Fruit fly (Drosophila melanogaster) whole organism, embryonic: ENCODE data around the gene CG14082.
A peak's percentile ranks its signal among the peaks of the same experiment; 100 is the strongest.

Source experiments
- Awh ChIP-seq: fragments of 200-800 bp; sonication (Bioruptor generic); IDR thresholded peaks from 2 replicates; pipeline ENCODE4, ENCODE4 v1.3.6; 2022; ENCODE audit warnings: missing biosample characterization, missing genetic modification characterization
- B-H2 ChIP-seq: fragments of 200-800 bp; sonication (Bioruptor generic); optimal IDR thresholded peaks from 2 replicates; lab custom pipeline; 2018; ENCODE audit warnings: missing biosample characterization, mild to moderate bottlenecking, missing genetic modification characterization
- BtbVII ChIP-seq: fragments of 200-800 bp; sonication (Bioruptor generic); optimal IDR thresholded peaks from 3 replicates; lab custom pipeline; 2017; ENCODE audit warnings: missing biosample characterization, mild to moderate bottlenecking, missing genetic modification characterization
- CG10274 ChIP-seq: fragments of 200-800 bp; sonication (Bioruptor generic); optimal IDR thresholded peaks from 3 replicates; lab custom pipeline; 2017; ENCODE audit warnings: missing biosample characterization, mild to moderate bottlenecking, missing genetic modification characterization
- CG10543 ChIP-seq: fragments of 200-800 bp; sonication (Bioruptor generic); optimal IDR thresholded peaks from 3 replicates; lab custom pipeline; 2017; ENCODE audit warnings: missing biosample characterization, mild to moderate bottlenecking, missing genetic modification characterization, moderate library complexity
- CG10959 ChIP-seq: fragments of 200-800 bp; sonication (Bioruptor generic); IDR thresholded peaks from 2 replicates; pipeline ENCODE4 v1.3.6; 2022; ENCODE audit warnings: missing biosample characterization, missing genetic modification characterization
- CG10979 ChIP-seq: fragments of 200-800 bp; sonication (Bioruptor generic); optimal IDR thresholded peaks from 2 replicates; lab custom pipeline; 2018; ENCODE audit warnings: missing biosample characterization, mild to moderate bottlenecking, missing genetic modification characterization, moderate library complexity
- CG12071 ChIP-seq: fragments of 200-800 bp; sonication (Bioruptor generic); optimal IDR thresholded peaks from 3 replicates; lab custom pipeline; 2018; ENCODE audit warnings: missing biosample characterization, mild to moderate bottlenecking, missing genetic modification characterization
- CG12219 ChIP-seq: fragments of 200-800 bp; sonication (Bioruptor generic); optimal IDR thresholded peaks from 3 replicates; lab custom pipeline; 2018; ENCODE audit warnings: missing biosample characterization, mild to moderate bottlenecking, missing genetic modification characterization
- CG12769 ChIP-seq: fragments of 200-800 bp; sonication (Bioruptor generic); optimal IDR thresholded peaks from 2 replicates; lab custom pipeline; 2019; ENCODE audit warnings: missing biosample characterization, mild to moderate bottlenecking, missing genetic modification characterization, moderate library complexity
- CG13296 ChIP-seq: fragments of 200-800 bp; sonication (Bioruptor generic); optimal IDR thresholded peaks from 3 replicates; lab custom pipeline; 2018; ENCODE audit warnings: missing biosample characterization, mild to moderate bottlenecking, missing genetic modification characterization
- CG13894 ChIP-seq: fragments of 200-800 bp; sonication (Bioruptor generic); optimal IDR thresholded peaks from 3 replicates; lab custom pipeline; 2018; ENCODE audit warnings: missing biosample characterization, mild to moderate bottlenecking, missing genetic modification characterization, moderate library complexity
- CG17186 ChIP-seq: fragments of 200-800 bp; sonication (Bioruptor generic); optimal IDR thresholded peaks from 3 replicates; lab custom pipeline; 2017; ENCODE audit warnings: missing biosample characterization, missing genetic modification reagents, missing genetic modification characterization
- CG2678 ChIP-seq: fragments of 200-800 bp; sonication (Bioruptor generic); optimal IDR thresholded peaks from 3 replicates; lab custom pipeline; 2019; ENCODE audit warnings: missing biosample characterization, mild to moderate bottlenecking, missing genetic modification characterization, moderate library complexity
- CG3281 ChIP-seq: fragments of 200-800 bp; sonication (Bioruptor generic); optimal IDR thresholded peaks from 3 replicates; lab custom pipeline; 2017; ENCODE audit warnings: missing biosample characterization, mild to moderate bottlenecking, missing genetic modification characterization
- CG34422 ChIP-seq: fragments of 200-800 bp; sonication (Bioruptor generic); IDR thresholded peaks from 3 replicates; pipeline ENCODE4 v1.3.6; 2022; ENCODE audit warnings: missing biosample characterization, missing genetic modification characterization
- CG5245 ChIP-seq: fragments of 200-800 bp; sonication (Bioruptor generic); optimal IDR thresholded peaks from 3 replicates; lab custom pipeline; 2016; ENCODE audit warnings: missing biosample characterization, missing genetic modification characterization
- CG6765 ChIP-seq: fragments of 200-800 bp; sonication (Bioruptor generic); optimal IDR thresholded peaks from 3 replicates; lab custom pipeline; 2017; ENCODE audit warnings: missing biosample characterization, mild to moderate bottlenecking, missing genetic modification characterization
- CG6854 ChIP-seq: fragments of 200-800 bp; sonication (Bioruptor generic); optimal IDR thresholded peaks from 3 replicates; lab custom pipeline; 2017; ENCODE audit warnings: missing biosample characterization, mild to moderate bottlenecking, missing genetic modification characterization
- CG8290 ChIP-seq, 3 experiments: fragments of 200-800 bp; sonication (Bioruptor generic); optimal IDR thresholded peaks; 2 replicates each; lab custom pipeline; 2016 to 2019; ENCODE audit warnings: missing biosample characterization in 3 of 3, missing genetic modification characterization in 3 of 3, mild to moderate bottlenecking in 2 of 3, moderate library complexity in 1 of 3
- CrebB ChIP-seq: fragments of 200-800 bp; sonication (Bioruptor generic); optimal IDR thresholded peaks from 3 replicates; lab custom pipeline; 2018; ENCODE audit warnings: missing biosample characterization, mild to moderate bottlenecking, missing genetic modification characterization
- Dbx ChIP-seq: fragments of 200-800 bp; sonication (Bioruptor generic); IDR thresholded peaks from 3 replicates; pipeline ENCODE4 v1.3.6; 2022; ENCODE audit warnings: missing biosample characterization, missing genetic modification characterization
- Deaf1 ChIP-seq: fragments of 200-800 bp; optimal IDR thresholded peaks from 3 replicates; lab custom pipeline; 2019; ENCODE audit warnings: missing biosample characterization, mild to moderate bottlenecking, missing genetic modification characterization, moderate library complexity
- Fer1 ChIP-seq: fragments of 200-800 bp; sonication (Bioruptor generic); optimal IDR thresholded peaks from 2 replicates; lab custom pipeline; 2017; ENCODE audit warnings: missing biosample characterization, mild to moderate bottlenecking, missing genetic modification characterization
- HHEX ChIP-seq: fragments of 200-800 bp; sonication (Bioruptor generic); optimal IDR thresholded peaks from 3 replicates; lab custom pipeline; 2017; ENCODE audit warnings: missing biosample characterization, mild to moderate bottlenecking, missing genetic modification characterization, missing genetic modification reagents
- HmgZ ChIP-seq: fragments of 200-800 bp; sonication (Bioruptor generic); optimal IDR thresholded peaks from 2 replicates; lab custom pipeline; 2018; ENCODE audit warnings: missing biosample characterization, mild to moderate bottlenecking, missing genetic modification characterization
- MTF-1 ChIP-seq: fragments of 200-800 bp; sonication (Bioruptor generic); optimal IDR thresholded peaks from 2 replicates; lab custom pipeline; 2018; ENCODE audit warnings: missing biosample characterization, mild to moderate bottlenecking, missing genetic modification characterization, borderline replicate concordance
- Meics ChIP-seq: fragments of 200-800 bp; sonication (Bioruptor generic); optimal IDR thresholded peaks from 2 replicates; lab custom pipeline; 2017; ENCODE audit warnings: missing biosample characterization, mild to moderate bottlenecking, missing genetic modification characterization
- NC2β ChIP-seq: fragments of 200-800 bp; sonication (Bioruptor generic); optimal IDR thresholded peaks from 2 replicates; lab custom pipeline; 2016; ENCODE audit warnings: missing biosample characterization, missing genetic modification characterization
- PHDP ChIP-seq: fragments of 200-800 bp; sonication (Bioruptor generic); optimal IDR thresholded peaks from 3 replicates; lab custom pipeline; 2018; ENCODE audit warnings: missing biosample characterization, mild to moderate bottlenecking, missing genetic modification characterization, moderate library complexity
- Rfx ChIP-seq: fragments of 200-800 bp; sonication (Bioruptor generic); IDR thresholded peaks from 2 replicates; pipeline ENCODE4 v1.3.6; 2022; ENCODE audit warnings: missing biosample characterization, missing genetic modification characterization
- Scr ChIP-seq: fragments of 200-800 bp; sonication (Bioruptor generic); IDR thresholded peaks from 2 replicates; pipeline ENCODE4 v1.3.6; 2022; ENCODE audit warnings: missing biosample characterization, missing genetic modification characterization; ENCODE audit not compliant: partially characterized antibody
- Taf1 ChIP-seq: fragments of 200-800 bp; sonication (Bioruptor generic); IDR thresholded peaks from 2 replicates; pipeline ENCODE4 v1.3.6; 2022; ENCODE audit warnings: missing biosample characterization, missing genetic modification characterization
- bbx ChIP-seq: fragments of 200-800 bp; sonication (Bioruptor generic); IDR thresholded peaks from 2 replicates; pipeline ENCODE4 v1.3.6; 2022; ENCODE audit warnings: missing biosample characterization, missing genetic modification characterization; ENCODE audit not compliant: partially characterized antibody
- bsh ChIP-seq, 2 experiments: fragments of 200-800 bp; sonication (Bioruptor generic); optimal IDR thresholded peaks; 2 replicates each; lab custom pipeline; 2017 to 2018; ENCODE audit warnings: mild to moderate bottlenecking in 2 of 2, missing biosample characterization in 2 of 2, missing genetic modification characterization in 2 of 2, moderate library complexity in 1 of 2
- caup ChIP-seq: fragments of 200-800 bp; sonication (Bioruptor generic); optimal IDR thresholded peaks from 3 replicates; lab custom pipeline; 2017; ENCODE audit warnings: missing biosample characterization, mild to moderate bottlenecking, missing genetic modification characterization, moderate library complexity; ENCODE audit not compliant: severe bottlenecking
- ci ChIP-seq: fragments of 200-800 bp; sonication (Bioruptor generic); IDR thresholded peaks from 3 replicates; pipeline ENCODE4 v1.3.6; 2022; ENCODE audit warnings: missing biosample characterization, missing genetic modification characterization
- crol ChIP-seq: fragments of 200-800 bp; sonication (Bioruptor generic); IDR thresholded peaks from 2 replicates; pipeline ENCODE4 v1.3.6; 2022; ENCODE audit warnings: missing biosample characterization, missing genetic modification characterization
- dysf ChIP-seq: fragments of 200-800 bp; sonication (Bioruptor generic); IDR thresholded peaks from 3 replicates; pipeline ENCODE4 v1.3.6; 2022; ENCODE audit warnings: missing biosample characterization, missing genetic modification characterization
- gro ChIP-seq: fragments of 200-800 bp; sonication (Bioruptor generic); optimal IDR thresholded peaks from 2 replicates; lab custom pipeline; 2016; ENCODE audit warnings: missing biosample characterization, missing genetic modification characterization
- kni ChIP-seq: fragments of 200-800 bp; sonication (Bioruptor generic); optimal IDR thresholded peaks from 3 replicates; lab custom pipeline; 2017; ENCODE audit warnings: mild to moderate bottlenecking, missing biosample characterization, missing genetic modification reagents, missing genetic modification characterization
- mirr ChIP-seq: fragments of 200-800 bp; sonication (Bioruptor generic); optimal IDR thresholded peaks from 3 replicates; lab custom pipeline; 2018; ENCODE audit warnings: missing biosample characterization, mild to moderate bottlenecking, missing genetic modification characterization
- nom ChIP-seq: fragments of 200-800 bp; sonication (Bioruptor generic); optimal IDR thresholded peaks from 2 replicates; lab custom pipeline; 2017; ENCODE audit warnings: missing biosample characterization, missing genetic modification characterization, mild to moderate bottlenecking, moderate library complexity, missing genetic modification reagents
- scrt ChIP-seq: fragments of 200-800 bp; sonication (Bioruptor generic); optimal IDR thresholded peaks from 2 replicates; lab custom pipeline; 2018; ENCODE audit warnings: missing biosample characterization, mild to moderate bottlenecking, missing genetic modification characterization, moderate library complexity
- slp2 ChIP-seq: fragments of 200-800 bp; sonication (Bioruptor generic); optimal IDR thresholded peaks from 2 replicates; lab custom pipeline; 2016; ENCODE audit warnings: missing biosample characterization, missing genetic modification characterization
- sob ChIP-seq: fragments of 200-800 bp; sonication (Bioruptor generic); IDR thresholded peaks from 2 replicates; pipeline ENCODE4 v1.3.6; 2022; ENCODE audit warnings: missing biosample characterization, missing genetic modification characterization
- stwl ChIP-seq: fragments of 200-800 bp; sonication (Bioruptor generic); optimal IDR thresholded peaks from 3 replicates; lab custom pipeline; 2018; ENCODE audit warnings: missing biosample characterization, mild to moderate bottlenecking, missing genetic modification characterization, moderate library complexity
- tll ChIP-seq, 2 experiments: fragments of 200-800 bp in 1 of 2; fragments of >200 bp in 1 of 2; sonication (Bioruptor generic) in 1 of 2; optimal IDR thresholded peaks; 2 replicates each; lab custom pipeline; 2017 to 2019; ENCODE audit warnings: missing biosample characterization in 2 of 2, missing genetic modification characterization in 2 of 2, mild to moderate bottlenecking in 1 of 2, moderate library complexity in 1 of 2

CG14082 gene

DNA sequence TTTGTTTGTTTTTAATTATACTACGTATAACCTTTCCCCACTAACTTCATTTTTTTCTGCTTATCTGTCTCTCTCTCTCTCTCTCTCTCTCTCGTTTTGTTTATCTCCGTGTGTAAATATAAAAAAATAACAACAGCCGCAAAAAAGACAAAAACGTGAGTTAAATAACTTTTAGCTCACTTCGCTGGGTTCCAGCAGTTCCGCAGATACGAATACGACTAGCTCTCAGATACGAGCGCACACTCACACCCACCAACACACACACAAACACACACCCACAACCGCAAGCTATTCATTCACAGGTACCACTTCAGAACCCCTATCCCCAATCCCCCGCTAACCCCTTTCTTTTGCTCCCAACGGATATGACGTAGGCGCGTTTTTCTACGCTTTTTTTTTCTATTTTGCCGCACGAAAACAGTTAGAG is 66.6 kb downstream of the CG14082 start (continued):
- TF ChIP-seq CrebB (peak; percentile 35), MTF-1 (GFP tag; lab: Kevin White, UChicago) (peak; percentile 0), HHEX (GFP tag; lab: Kevin White, UChicago) (peak; percentile 23), mirr (GFP tag; lab: Kevin White, UChicago) (peak; percentile 67), CG17186 (no peak), Rfx (GFP tag; lab: Robert Waterston, UW) (peak; percentile 36; the same call in 1 of the 2 replicates), nom (GFP tag; lab: Kevin White, UChicago) (peak; percentile 93), scrt (peak; percentile 5), Deaf1 (peak; percentile 51), tll (GFP tag; optimal IDR thresholded peaks at IDR 0.05; lab: Kevin White, UChicago) (no peak), NC2β (GFP tag; lab: Kevin White, UChicago) (no peak), CG13894 (tag; lab: Kevin White, UChicago) (peak; percentile 84), gro (GFP tag; lab: Kevin White, UChicago) (no peak), slp2 (no peak), PHDP (tag; lab: Kevin White, UChicago) (peak; percentile 1), CG10979 (tag; lab: Kevin White, UChicago) (no peak), Dbx (GFP tag; lab: Robert Waterston, UW) (peak; percentile 50; the same call in 1 of the 3 replicates), CG8290 (GFP tag; optimal IDR thresholded peaks at IDR 0.05; lab: Kevin White, UChicago) (no peak), CG8290 (tag; optimal IDR thresholded peaks at IDR 0.05; lab: Kevin White, UChicago) (peak in 1 of 2 experiments; percentile 27), CG6854 (GFP tag; lab: Kevin White, UChicago) (peak; percentile 31), CG6765 (GFP tag; lab: Kevin White, UChicago) (peak; percentile 43), CG10543 (GFP tag; lab: Kevin White, UChicago) (peak; percentile 80), BtbVII (GFP tag; lab: Kevin White, UChicago) (peak; percentile 19), CG10274 (GFP tag; lab: Kevin White, UChicago) (no peak), dysf (GFP tag; lab: Robert Waterston, UW) (no peak; the same call in 2 of the 3 replicates), Scr (GFP tag; lab: Robert Waterston, UW) (0 out of 2 replicates have a peak, but pooled peaks have one; percentile 11), Taf1 (GFP tag; lab: Robert Waterston, UW) (no peak), Awh (GFP tag; lab: Robert Waterston, UW) (0 out of 2 replicates have a peak, but pooled peaks have one; percentile 42), sob (peak; percentile 59), stwl (tag; lab: Kevin White, UChicago) (no peak), CG13296 (GFP tag; lab: Kevin White, UChicago) (peak; percentile 11), bbx (GFP tag; lab: Robert Waterston, UW) (no peak), Fer1 (GFP tag; lab: Kevin White, UChicago) (peak; percentile 31), B-H2 (GFP tag; lab: Kevin White, UChicago) (peak; percentile 54), CG34422 (GFP tag; lab: Robert Waterston, UW) (no peak), bsh (GFP tag; optimal IDR thresholded peaks at IDR 0.05; lab: Kevin White, UChicago) (peak in 1 of 2 experiments; percentile 74), kni (GFP tag; lab: Kevin White, UChicago) (peak; percentile 74), CG12769 (tag; lab: Kevin White, UChicago) (peak; percentile 69), CG5245 (GFP tag; lab: Kevin White, UChicago) (no peak), CG2678 (tag; lab: Kevin White, UChicago) (peak; percentile 40), HmgZ (tag; lab: Kevin White, UChicago) (peak; percentile 49), CG12071 (GFP tag; lab: Kevin White, UChicago) (peak; percentile 18), Meics (GFP tag; lab: Kevin White, UChicago) (peak; percentile 13), CG3281 (peak; percentile 39), caup (GFP tag; lab: Kevin White, UChicago) (peak; percentile 65), ci (0 out of 3 replicates have a peak, but pooled peaks have one; percentile 14), crol (GFP tag; lab: Robert Waterston, UW) (peak; percentile 90), CG12219 (peak; percentile 13), CG10959 (GFP tag; lab: Robert Waterston, UW) (no peak)
